Fruit fly (Drosophila melanogaster): ENCODE results near the gene Ork1.

The Ork1 gene

DNA sequence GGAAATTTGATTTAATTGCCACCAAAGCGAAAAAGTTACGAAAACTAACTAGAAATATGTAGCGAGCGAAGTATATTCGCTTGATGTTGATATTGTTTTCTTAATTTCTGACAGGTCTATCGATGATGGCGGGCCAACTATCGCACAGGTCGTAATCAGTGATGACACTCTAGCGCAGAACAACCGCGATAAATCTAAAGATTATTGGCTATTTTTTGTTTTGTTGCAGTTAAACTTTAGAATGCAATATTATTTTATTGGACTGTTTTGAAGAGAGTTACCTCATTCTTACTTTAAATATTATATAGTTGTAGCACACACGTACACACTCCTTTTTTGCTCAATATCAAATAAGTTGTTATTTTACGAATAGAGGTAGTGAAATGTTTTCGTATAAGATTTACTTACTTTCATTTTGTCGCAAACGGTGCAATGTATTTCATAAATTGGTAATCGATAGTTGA lies 44.0 kb downstream of the Ork1 start, which contains the start of gene sbr (continued):
- 0 out of 2 replicates have a peak, but pooled peaks have one; percentile 45 for TF ChIP-seq sna (GFP tag; IDR thresholded peaks at IDR 0.05; ENCODE audit: partially characterized antibody)
- TF ChIP-seq rib (GFP tag; IDR thresholded peaks at IDR 0.05) = no peak
- no peak for TF ChIP-seq ewg (GFP tag; optimal IDR thresholded peaks at IDR 0.05)
- TF ChIP-seq slou (GFP tag; optimal IDR thresholded peaks at IDR 0.05) = no peak
- TF ChIP-seq chm (GFP tag; IDR thresholded peaks at IDR 0.05) = no peak
- no peak for TF ChIP-seq abd-A (tag; optimal IDR thresholded peaks at IDR 0.05)
- TF ChIP-seq ssp (GFP tag; IDR thresholded peaks at IDR 0.05) = no peak
- TF ChIP-seq CG6854 (GFP tag; optimal IDR thresholded peaks at IDR 0.05) = no peak
- TF ChIP-seq CG9932 (GFP tag; IDR thresholded peaks at IDR 0.05) = peak; percentile 68
- no peak for TF ChIP-seq CG8944 (GFP tag; optimal IDR thresholded peaks at IDR 0.05)
- TF ChIP-seq pfk (GFP tag; optimal IDR thresholded peaks at IDR 0.05) = no peak
- no peak for TF ChIP-seq CG13624 (GFP tag; optimal IDR thresholded peaks at IDR 0.05)
- TF ChIP-seq gce (GFP tag; IDR thresholded peaks at IDR 0.05) = no peak
- no peak for TF ChIP-seq CG18599 (GFP tag; optimal IDR thresholded peaks at IDR 0.05)
- TF ChIP-seq wdn (GFP tag; IDR thresholded peaks at IDR 0.05) = no peak
- TF ChIP-seq jumu (GFP tag; optimal IDR thresholded peaks at IDR 0.05) = no peak
- TF ChIP-seq maf-S (GFP tag; optimal IDR thresholded peaks at IDR 0.05) = no peak
- TF ChIP-seq CG16815 (GFP tag; optimal IDR thresholded peaks at IDR 0.05) = no peak
- no peak for TF ChIP-seq CG4854 (GFP tag; optimal IDR thresholded peaks at IDR 0.05)
- TF ChIP-seq E2f1 (GFP tag; IDR thresholded peaks at IDR 0.05) = no peak
- peak; percentile 12 for TF ChIP-seq CG17186 (GFP tag; optimal IDR thresholded peaks at IDR 0.05)
- peak; percentile 83 for TF ChIP-seq Sry-β (GFP tag; optimal IDR thresholded peaks at IDR 0.05)
- peak; percentile 18 for TF ChIP-seq CG4617 (GFP tag; optimal IDR thresholded peaks at IDR 0.05; ENCODE audit: borderline replicate concordance)
- TF ChIP-seq CG4730 (GFP tag; IDR thresholded peaks at IDR 0.05) = no peak
- no peak for TF ChIP-seq D19B (GFP tag; optimal IDR thresholded peaks at IDR 0.05)
- no peak for TF ChIP-seq yki (optimal IDR thresholded peaks at IDR 0.05)
- peak; percentile 39 for TF ChIP-seq lilli (GFP tag; optimal IDR thresholded peaks at IDR 0.05)
- no peak for TF ChIP-seq Nf-YC (tag; optimal IDR thresholded peaks at IDR 0.05)
- TF ChIP-seq gfzf (GFP tag; optimal IDR thresholded peaks at IDR 0.05) = peak; percentile 35
- no peak for TF ChIP-seq pan (optimal IDR thresholded peaks at IDR 0.05)
- TF ChIP-seq pan (GFP tag; optimal IDR thresholded peaks at IDR 0.05 in 1 of 2, IDR thresholded peaks at IDR 0.05 in 1 of 2) = no peak
- TF ChIP-seq CG6254 (GFP tag; optimal IDR thresholded peaks at IDR 0.05) = no peak
- TF ChIP-seq grn (GFP tag; optimal IDR thresholded peaks at IDR 0.05) = no peak
- TF ChIP-seq Bdp1 (GFP tag; optimal IDR thresholded peaks at IDR 0.05) = no peak
- TF ChIP-seq ara (GFP tag; IDR thresholded peaks at IDR 0.05) = no peak
- TF ChIP-seq Fer2 (tag; optimal IDR thresholded peaks at IDR 0.05) = no peak
- TF ChIP-seq CG17359 (tag; optimal IDR thresholded peaks at IDR 0.05) = no peak
- no peak for TF ChIP-seq CG10654 (GFP tag; optimal IDR thresholded peaks at IDR 0.05)
- TF ChIP-seq nau (GFP tag; optimal IDR thresholded peaks at IDR 0.05) = no peak
- no peak for TF ChIP-seq schlank (tag; optimal IDR thresholded peaks at IDR 0.05)
- TF ChIP-seq tap (tag; optimal IDR thresholded peaks at IDR 0.05) = no peak
- TF ChIP-seq CG12299 (tag; optimal IDR thresholded peaks at IDR 0.05) = no peak
- TF ChIP-seq z (GFP tag; IDR thresholded peaks at IDR 0.05) = no peak
- TF ChIP-seq tx (GFP tag; optimal IDR thresholded peaks at IDR 0.05) = no peak
- TF ChIP-seq CG7372 (GFP tag; IDR thresholded peaks at IDR 0.05) = no peak
- TF ChIP-seq CG12219 (GFP tag; optimal IDR thresholded peaks at IDR 0.05) = no peak
- no peak for TF ChIP-seq cas (GFP tag; IDR thresholded peaks at IDR 0.05)
- no peak for TF ChIP-seq stc (GFP tag; IDR thresholded peaks at IDR 0.05)
- TF ChIP-seq MTF-1 (GFP tag; optimal IDR thresholded peaks at IDR 0.05; ENCODE audit: borderline replicate concordance) = no peak
- TF ChIP-seq disco-r (GFP tag; optimal IDR thresholded peaks at IDR 0.05) = no peak
- TF ChIP-seq Hmx (GFP tag; optimal IDR thresholded peaks at IDR 0.05) = no peak
- no peak for TF ChIP-seq CG7745 (tag; optimal IDR thresholded peaks at IDR 0.05)
- TF ChIP-seq H15 (GFP tag; IDR thresholded peaks at IDR 0.05) = no peak

Measured in whole organism, embryonic.